Fruit fly (Drosophila melanogaster): Measurements from ENCODE around the gene Chsy.
A peak's percentile ranks its signal among the peaks of the same experiment; 100 is the strongest.

The Chsy gene

dm6 chrX:15591721-15592491 is 1.4 kb downstream of the Chsy start (continued):
- TF ChIP-seq CG17385 (GFP tag; optimal IDR thresholded peaks at IDR 0.05) (peak; percentile 45), CG12104 (GFP tag; optimal IDR thresholded peaks at IDR 0.05) (no peak), CG13296 (GFP tag; optimal IDR thresholded peaks at IDR 0.05) (peak; percentile 11), CG10654 (GFP tag; optimal IDR thresholded peaks at IDR 0.05) (peak; percentile 28), CG3726 (GFP tag; IDR thresholded peaks at IDR 0.05) (no peak), CG1024 (GFP tag; IDR thresholded peaks at IDR 0.05) (0 out of 2 replicates have a peak, but pooled peaks have one; percentile 18), CG6272 (GFP tag; IDR thresholded peaks at IDR 0.05) (peak; percentile 34; the same call in 1 of the 2 replicates), ewg (GFP tag; optimal IDR thresholded peaks at IDR 0.05) (peak; percentile 20), mam (GFP tag; optimal IDR thresholded peaks at IDR 0.05) (peak; percentile 1), Gug (GFP tag; IDR thresholded peaks at IDR 0.05) (peak; percentile 44; the same call in 1 of the 4 replicates), ap (GFP tag; IDR thresholded peaks at IDR 0.05) (no peak), CG7745 (tag; optimal IDR thresholded peaks at IDR 0.05) (no peak), CG15269 (tag; optimal IDR thresholded peaks at IDR 0.05) (peak; percentile 54), dimm (GFP tag; IDR thresholded peaks at IDR 0.05) (0 out of 2 replicates have a peak, but pooled peaks have one; percentile 18), zf30C (GFP tag; optimal IDR thresholded peaks at IDR 0.05) (peak; percentile 30), prd (optimal IDR thresholded peaks at IDR 0.05) (no peak), prd (GFP tag; IDR thresholded peaks at IDR 0.05) (peak; percentile 60; the same call in 2 of the 3 replicates), seq (GFP tag; IDR thresholded peaks at IDR 0.05) (0 out of 2 replicates have a peak, but pooled peaks have one; percentile 27), Blimp-1 (GFP tag; optimal IDR thresholded peaks at IDR 0.05) (peak; percentile 38), Ptx1 (GFP tag; IDR thresholded peaks at IDR 0.05) (peak; percentile 55), CG3065 (GFP tag; optimal IDR thresholded peaks at IDR 0.05) (no peak), bsh (GFP tag; optimal IDR thresholded peaks at IDR 0.05) (peak in 1 of 2 experiments; percentile 57), btn (GFP tag; optimal IDR thresholded peaks at IDR 0.05) (no peak), Ravus (GFP tag; IDR thresholded peaks at IDR 0.05) (no peak), Hsf (GFP tag; optimal IDR thresholded peaks at IDR 0.05) (peak; percentile 13), Xbp1 (GFP tag; optimal IDR thresholded peaks at IDR 0.05) (peak; percentile 50), CG16863 (GFP tag; optimal IDR thresholded peaks at IDR 0.05) (peak; percentile 21), CG4854 (GFP tag; optimal IDR thresholded peaks at IDR 0.05) (peak; percentile 14), GATAe (GFP tag; conservative IDR thresholded peaks at IDR 0.05) (no peak), CG6813 (GFP tag; optimal IDR thresholded peaks at IDR 0.05) (peak; percentile 50), CG11504 (tag; optimal IDR thresholded peaks at IDR 0.05) (peak; percentile 58), sens (GFP tag) (peak; percentile 82), CG10462 (GFP tag; optimal IDR thresholded peaks at IDR 0.05) (peak; percentile 11), CG6765 (GFP tag; optimal IDR thresholded peaks at IDR 0.05) (peak; percentile 6), Mrtf (GFP tag; IDR thresholded peaks at IDR 0.05) (0 out of 3 replicates have a peak, but pooled peaks have one; percentile 4), nerfin-1 (tag; optimal IDR thresholded peaks at IDR 0.05) (peak; percentile 17), HHEX (GFP tag; optimal IDR thresholded peaks at IDR 0.05) (peak; percentile 49), ssp (GFP tag; IDR thresholded peaks at IDR 0.05) (0 out of 2 replicates have a peak, but pooled peaks have one; percentile 21), az2 (GFP tag; optimal IDR thresholded peaks at IDR 0.05) (peak; percentile 51), unpg (GFP tag; optimal IDR thresholded peaks at IDR 0.05) (peak; percentile 58), CG18619 (GFP tag; optimal IDR thresholded peaks at IDR 0.05) (peak; percentile 20), fd96Cb (tag; optimal IDR thresholded peaks at IDR 0.05) (peak; percentile 28), maf-S (GFP tag; optimal IDR thresholded peaks at IDR 0.05) (no peak), CG14441 (GFP tag; IDR thresholded peaks at IDR 0.05) (peak; percentile 27; the same call in 1 of the 2 replicates), usp (GFP tag; optimal IDR thresholded peaks at IDR 0.05) (no peak), HLH3B (GFP tag; IDR thresholded peaks at IDR 0.05) (0 out of 2 replicates have a peak, but pooled peaks have one; percentile 31), CG9817 (tag; optimal IDR thresholded peaks at IDR 0.05) (peak; percentile 37), CG2889 (GFP tag; IDR thresholded peaks at IDR 0.05) (no peak), ATbp (GFP tag; optimal IDR thresholded peaks at IDR 0.05) (peak; percentile 68)

All from whole organism, embryonic.